Worm (Caenorhabditis elegans): ENCODE measurements around the gene fipr-11.

The fipr-11 gene

DNA sequence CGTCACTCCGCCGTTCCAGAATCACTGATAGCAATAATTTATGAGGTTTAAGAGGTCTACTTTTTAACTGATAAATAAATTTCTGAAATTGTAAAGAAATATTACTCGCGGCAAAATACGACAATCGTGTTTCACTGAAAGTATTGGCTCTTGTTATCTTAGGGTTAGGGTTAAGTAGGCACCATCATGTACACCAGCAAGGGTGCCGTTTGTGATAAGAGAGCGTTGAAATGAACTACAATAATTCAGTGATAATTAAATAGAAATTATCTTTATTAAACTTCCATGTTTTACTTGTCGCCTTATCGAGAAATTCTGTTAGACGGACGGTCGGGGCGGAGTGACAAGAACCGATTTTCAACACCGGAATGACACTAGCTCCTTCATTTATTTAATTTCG, 19.6 kb upstream of the fipr-11 start (continued):
- TF ChIP-seq rbr-2 (tag; optimal IDR thresholded peaks at IDR 0.05) (no peak), hif-1 (tag; optimal IDR thresholded peaks at IDR 0.05) (no peak), daf-16 (GFP tag; optimal IDR thresholded peaks at IDR 0.05) (peak in 1 of 2 experiments; percentile 17), daf-16 (tag; optimal IDR thresholded peaks at IDR 0.05) (peak; percentile 59), ceh-20 (GFP tag; IDR thresholded peaks at IDR 0.05) (no peak), zag-1 (tag; optimal IDR thresholded peaks at IDR 0.05) (no peak), nhr-76 (tag; optimal IDR thresholded peaks at IDR 0.05) (no peak), php-3 (GFP tag; IDR thresholded peaks at IDR 0.05) (0 out of 2 replicates have a peak, but pooled peaks have one; percentile 37), D1046.2 (GFP tag; IDR thresholded peaks at IDR 0.05) (no peak), nhr-42 (GFP tag; IDR thresholded peaks at IDR 0.05) (no peak), tra-1 (GFP tag; IDR thresholded peaks at IDR 0.05) (no peak), spr-3 (GFP tag; optimal IDR thresholded peaks at IDR 0.05) (no peak), lir-3 (tag; optimal IDR thresholded peaks at IDR 0.05) (no peak), ceh-28 (tag; optimal IDR thresholded peaks at IDR 0.05) (no peak), fkh-10 (GFP tag; optimal IDR thresholded peaks at IDR 0.05) (no peak), attf-4 (tag; optimal IDR thresholded peaks at IDR 0.05) (no peak), vab-7 (GFP tag; IDR thresholded peaks at IDR 0.05) (no peak), lin-38 (GFP tag; IDR thresholded peaks at IDR 0.05) (no peak), daf-8 (GFP tag; IDR thresholded peaks at IDR 0.05) (no peak), dmd-8 (GFP tag; IDR thresholded peaks at IDR 0.05) (no peak), aly-2 (tag; optimal IDR thresholded peaks at IDR 0.05) (no peak), F10B5.3 (tag; optimal IDR thresholded peaks at IDR 0.05) (no peak), lin-15B (tag; optimal IDR thresholded peaks at IDR 0.05) (no peak), F26F4.8 (GFP tag; conservative IDR thresholded peaks at IDR 0.05) (no peak), ztf-11 (tag; optimal IDR thresholded peaks at IDR 0.05) (no peak), nhr-111 (GFP tag; optimal IDR thresholded peaks at IDR 0.05) (no peak)

DNA sequence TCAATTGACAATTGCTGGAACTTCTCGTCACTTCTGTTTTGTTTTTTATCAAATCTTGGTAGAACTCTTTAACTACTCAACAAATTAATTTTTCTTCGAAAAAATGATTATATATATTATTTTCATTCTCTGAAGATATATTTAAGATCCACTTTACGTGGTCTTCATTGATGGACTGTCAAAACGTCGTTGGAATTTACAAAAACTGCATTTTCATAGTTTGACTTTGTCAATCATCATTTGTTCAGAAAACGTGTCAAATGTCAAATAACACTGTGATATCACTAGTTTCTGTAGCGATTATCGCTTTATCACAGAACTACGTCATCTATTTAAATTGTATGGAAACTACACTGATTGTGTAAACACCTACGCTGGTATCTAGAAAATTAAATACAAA, 18.4 kb upstream of the fipr-11 start:
- TF ChIP-seq daf-19 (GFP tag; conservative IDR thresholded peaks at IDR 0.05) (no peak), mep-1 (tag; optimal IDR thresholded peaks at IDR 0.05) (no peak), daf-16 (GFP tag; optimal IDR thresholded peaks at IDR 0.05) (no peak), daf-16 (tag; optimal IDR thresholded peaks at IDR 0.05) (no peak), aha-1 (tag) (peak; percentile 91), nhr-48 (tag; optimal IDR thresholded peaks at IDR 0.05) (no peak), dmd-6 (GFP tag; IDR thresholded peaks at IDR 0.05) (peak; percentile 34; the same call in 1 of the 2 replicates), dpl-1 (GFP tag; optimal IDR thresholded peaks at IDR 0.05) (no peak), nhr-28 (tag; optimal IDR thresholded peaks at IDR 0.05) (peak; percentile 42)

DNA sequence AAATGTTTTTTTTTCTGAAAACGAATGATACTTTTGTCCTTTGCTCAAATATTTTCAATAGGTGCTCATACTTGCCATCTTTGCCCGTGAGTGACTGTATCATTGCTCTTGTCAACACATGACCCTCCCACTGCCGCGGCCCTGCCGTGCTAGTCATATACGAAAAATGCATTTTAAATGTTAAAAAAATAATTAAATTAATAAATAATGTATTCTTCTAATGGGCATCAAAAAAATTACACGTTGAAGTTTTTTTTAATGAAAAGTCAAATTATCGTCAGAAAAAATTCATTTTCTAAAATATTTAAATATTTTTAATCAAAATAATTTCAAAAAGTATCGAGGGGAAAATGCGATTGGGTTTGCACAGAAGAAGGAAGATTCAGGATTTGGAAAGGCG, 16.5 kb upstream of the fipr-11 start, which contains the start of gene C50H2.7:
C50H2.7 (plus strand) TSS at position 301 of the 400 bp plus-strand sequence.
- TF ChIP-seq mdl-1 (tag; optimal IDR thresholded peaks at IDR 0.05): no peak
- TF ChIP-seq ztf-7 (tag; optimal IDR thresholded peaks at IDR 0.05): no peak
- TF ChIP-seq lin-1 (GFP tag; IDR thresholded peaks at IDR 0.05): no peak
- TF ChIP-seq Y75B8A.6 (GFP tag; IDR thresholded peaks at IDR 0.05): no peak
- no peak for TF ChIP-seq ceh-44 (GFP tag; IDR thresholded peaks at IDR 0.05)
- no peak for TF ChIP-seq T26A8.4 (GFP tag; IDR thresholded peaks at IDR 0.05)
- no peak for TF ChIP-seq fkh-10 (GFP tag; optimal IDR thresholded peaks at IDR 0.05)
- no peak for TF ChIP-seq jun-1 (tag; optimal IDR thresholded peaks at IDR 0.05)
- TF ChIP-seq nhr-25 (tag; optimal IDR thresholded peaks at IDR 0.05; ENCODE audit: borderline replicate concordance, insufficient read depth): no peak
